Fruit fly (Drosophila melanogaster) whole organism, embryonic: Measurements from ENCODE around the gene CG45099.
A peak's percentile ranks its signal among the peaks of the same experiment; 100 is the strongest.

ENCODE experiments used
- Atf-2 ChIP-seq: fragments of 200-800 bp; sonication (Bioruptor generic); optimal IDR thresholded peaks from 2 replicates; lab custom pipeline; 2016; ENCODE audit warnings: missing biosample characterization, missing genetic modification characterization
- BEAF-32 ChIP-seq: fragments of 200-800 bp; sonication (Bioruptor generic); optimal IDR thresholded peaks from 3 replicates; lab custom pipeline; 2017; ENCODE audit warnings: missing biosample characterization, missing genetic modification characterization, mild to moderate bottlenecking, moderate library complexity, missing genetic modification reagents
- Bteb2 ChIP-seq: fragments of 200-800 bp; sonication (Bioruptor generic); optimal IDR thresholded peaks from 2 replicates; lab custom pipeline; 2016; ENCODE audit warnings: missing biosample characterization, missing genetic modification characterization
- CG10274 ChIP-seq: fragments of 200-800 bp; sonication (Bioruptor generic); optimal IDR thresholded peaks from 3 replicates; lab custom pipeline; 2017; ENCODE audit warnings: missing biosample characterization, mild to moderate bottlenecking, missing genetic modification characterization
- CG12104 ChIP-seq: fragments of 200-800 bp; sonication (Bioruptor generic); optimal IDR thresholded peaks from 3 replicates; lab custom pipeline; 2016; ENCODE audit warnings: missing biosample characterization, missing genetic modification characterization
- CG12744 ChIP-seq: fragments of 200-800 bp; sonication (Bioruptor generic); optimal IDR thresholded peaks from 2 replicates; lab custom pipeline; 2016; ENCODE audit warnings: missing biosample characterization, missing genetic modification characterization
- CG13424 ChIP-seq: fragments of 200-800 bp; sonication (Bioruptor generic); optimal IDR thresholded peaks from 2 replicates; lab custom pipeline; 2019; ENCODE audit warnings: missing biosample characterization, mild to moderate bottlenecking, missing genetic modification characterization, moderate library complexity
- CG14441 ChIP-seq: fragments of 200-800 bp; sonication (Bioruptor generic); IDR thresholded peaks from 2 replicates; pipeline ENCODE4 v1.3.6; 2022; ENCODE audit warnings: missing biosample characterization, missing genetic modification characterization
- CG14667 ChIP-seq: fragments of 200-800 bp; sonication (Bioruptor generic); IDR thresholded peaks from 2 replicates; pipeline ENCODE4 v1.3.6; 2022; ENCODE audit warnings: missing biosample characterization, missing genetic modification characterization
- CG15601 ChIP-seq: fragments of 200-800 bp; sonication (Bioruptor generic); optimal IDR thresholded peaks from 3 replicates; lab custom pipeline; 2019; ENCODE audit warnings: missing biosample characterization, mild to moderate bottlenecking, missing genetic modification characterization, moderate library complexity
- CG2712 ChIP-seq: fragments of 200-800 bp; optimal IDR thresholded peaks from 3 replicates; lab custom pipeline; 2019; ENCODE audit warnings: missing biosample characterization, mild to moderate bottlenecking, missing genetic modification characterization, moderate library complexity
- CG33557 ChIP-seq: fragments of 200-800 bp; sonication (Bioruptor generic); optimal IDR thresholded peaks from 2 replicates; lab custom pipeline; 2019; ENCODE audit warnings: missing biosample characterization, mild to moderate bottlenecking, missing genetic modification characterization, moderate library complexity
- CG3847 ChIP-seq: fragments of 200-800 bp; sonication (Bioruptor generic); IDR thresholded peaks from 2 replicates; pipeline ENCODE4 v1.3.6; 2022; ENCODE audit warnings: missing biosample characterization, missing genetic modification characterization
- CG5245 ChIP-seq: fragments of 200-800 bp; sonication (Bioruptor generic); optimal IDR thresholded peaks from 3 replicates; lab custom pipeline; 2016; ENCODE audit warnings: missing biosample characterization, missing genetic modification characterization
- CG8924 ChIP-seq: fragments of 200-800 bp; optimal IDR thresholded peaks from 3 replicates; lab custom pipeline; 2019; ENCODE audit warnings: missing biosample characterization, mild to moderate bottlenecking, missing genetic modification characterization, moderate library complexity
- CoRest ChIP-seq: fragments of 200-800 bp; sonication (Bioruptor generic); optimal IDR thresholded peaks from 3 replicates; lab custom pipeline; 2018; ENCODE audit warnings: missing biosample characterization, mild to moderate bottlenecking, missing genetic modification characterization, moderate library complexity
- CrebB ChIP-seq: fragments of 200-800 bp; sonication (Bioruptor generic); optimal IDR thresholded peaks from 3 replicates; lab custom pipeline; 2018; ENCODE audit warnings: missing biosample characterization, mild to moderate bottlenecking, missing genetic modification characterization
- D19A ChIP-seq: fragments of 200-800 bp; optimal IDR thresholded peaks from 3 replicates; lab custom pipeline; 2019; ENCODE audit warnings: missing biosample characterization, mild to moderate bottlenecking, missing genetic modification characterization, moderate library complexity
- Doc2 ChIP-seq: fragments of 200-800 bp; sonication (Bioruptor generic); IDR thresholded peaks from 2 replicates; pipeline ENCODE4 v1.3.6; 2022; ENCODE audit warnings: missing biosample characterization, missing genetic modification characterization
- H2.0 ChIP-seq: fragments of 200-800 bp; sonication (Bioruptor generic); IDR thresholded peaks from 2 replicates; pipeline ENCODE4 v1.3.6; 2022; ENCODE audit warnings: missing biosample characterization, missing genetic modification characterization
- HLHmδ ChIP-seq: fragments of 200-800 bp; sonication (Bioruptor generic); optimal IDR thresholded peaks from 2 replicates; lab custom pipeline; 2018; ENCODE audit warnings: missing biosample characterization, mild to moderate bottlenecking, missing genetic modification characterization, moderate library complexity
- Hey ChIP-seq: fragments of 200-800 bp; sonication (Bioruptor generic); optimal IDR thresholded peaks from 3 replicates; lab custom pipeline; 2018; ENCODE audit warnings: missing biosample characterization, mild to moderate bottlenecking, missing genetic modification characterization
- Hr3 ChIP-seq: fragments of 200-800 bp; sonication (Bioruptor generic); optimal IDR thresholded peaks from 3 replicates; lab custom pipeline; 2016; ENCODE audit warnings: missing biosample characterization, missing genetic modification characterization
- MTF-1 ChIP-seq: fragments of 200-800 bp; sonication (Bioruptor generic); optimal IDR thresholded peaks from 2 replicates; lab custom pipeline; 2018; ENCODE audit warnings: missing biosample characterization, mild to moderate bottlenecking, missing genetic modification characterization, borderline replicate concordance
- Mes4 ChIP-seq: fragments of 200-800 bp; sonication (Bioruptor generic); optimal IDR thresholded peaks from 2 replicates; lab custom pipeline; 2016; ENCODE audit warnings: missing biosample characterization, missing genetic modification characterization
- NC2β ChIP-seq: fragments of 200-800 bp; sonication (Bioruptor generic); optimal IDR thresholded peaks from 2 replicates; lab custom pipeline; 2016; ENCODE audit warnings: missing biosample characterization, missing genetic modification characterization
- Sox102F ChIP-seq: fragments of 200-800 bp; sonication (Bioruptor generic); optimal IDR thresholded peaks from 2 replicates; lab custom pipeline; 2018; ENCODE audit warnings: missing biosample characterization, mild to moderate bottlenecking, missing genetic modification characterization, moderate library complexity
- Taf1 ChIP-seq: fragments of 200-800 bp; sonication (Bioruptor generic); IDR thresholded peaks from 2 replicates; pipeline ENCODE4 v1.3.6; 2022; ENCODE audit warnings: missing biosample characterization, missing genetic modification characterization
- Usf ChIP-seq: fragments of 200-800 bp; sonication (Bioruptor generic); optimal IDR thresholded peaks from 2 replicates; lab custom pipeline; 2017; ENCODE audit warnings: missing genotype, missing biosample characterization, missing genetic modification characterization
- ac ChIP-seq: fragments of 200-800 bp; sonication (Bioruptor generic); optimal IDR thresholded peaks from 3 replicates; lab custom pipeline; 2017; ENCODE audit warnings: missing biosample characterization, mild to moderate bottlenecking, missing genetic modification characterization
- aop ChIP-seq: fragments of 200-800 bp; sonication (Bioruptor generic); IDR thresholded peaks from 2 replicates; pipeline ENCODE4 v1.3.6; 2022; ENCODE audit warnings: missing biosample characterization, missing genetic modification characterization
- az2 ChIP-seq: fragments of 200-800 bp; sonication (Bioruptor generic); optimal IDR thresholded peaks from 3 replicates; lab custom pipeline; 2016; ENCODE audit warnings: missing biosample characterization, missing genetic modification characterization
- bigmax ChIP-seq: fragments of 200-800 bp; sonication (Bioruptor generic); optimal IDR thresholded peaks from 2 replicates; lab custom pipeline; 2018; ENCODE audit warnings: missing biosample characterization, mild to moderate bottlenecking, missing genetic modification characterization
- btn ChIP-seq: fragments of 200-800 bp; sonication (Bioruptor generic); optimal IDR thresholded peaks from 2 replicates; lab custom pipeline; 2016; ENCODE audit warnings: missing biosample characterization, missing genetic modification characterization
- crp ChIP-seq, 2 experiments: fragments of 200-800 bp; sonication (Bioruptor generic); optimal IDR thresholded peaks; 2 replicates in 1 of 2; 3 replicates in 1 of 2; lab custom pipeline; 2017; ENCODE audit warnings: missing biosample characterization in 2 of 2, missing genetic modification characterization in 2 of 2, mild to moderate bottlenecking in 1 of 2, moderate library complexity in 1 of 2
- dimm ChIP-seq: fragments of 200-800 bp; sonication (Bioruptor generic); IDR thresholded peaks from 2 replicates; pipeline ENCODE4 v1.3.6; 2022; ENCODE audit warnings: missing biosample characterization, missing genetic modification characterization
- dmrt99B ChIP-seq: fragments of 200-800 bp; sonication (Bioruptor generic); optimal IDR thresholded peaks from 2 replicates; lab custom pipeline; 2018; ENCODE audit warnings: missing biosample characterization, mild to moderate bottlenecking, missing genetic modification characterization, moderate library complexity
- hbn ChIP-seq: fragments of 200-800 bp; sonication (Bioruptor generic); IDR thresholded peaks from 2 replicates; pipeline ENCODE4 v1.3.6; 2022; ENCODE audit warnings: missing biosample characterization, missing genetic modification characterization; ENCODE audit not compliant: partially characterized antibody
- ken ChIP-seq: fragments of 200-800 bp; sonication (Bioruptor generic); IDR thresholded peaks from 3 replicates; pipeline ENCODE4 v1.3.6; 2022; ENCODE audit warnings: missing biosample characterization, missing genetic modification characterization
- lbe ChIP-seq: fragments of 200-800 bp; sonication (Bioruptor generic); optimal IDR thresholded peaks from 2 replicates; lab custom pipeline; 2016; ENCODE audit warnings: missing biosample characterization, mild to moderate bottlenecking, missing genetic modification characterization
- lov ChIP-seq, 2 experiments: fragments of 200-800 bp in 1 of 2; fragments of >200 bp in 1 of 2; sonication (Bioruptor generic) in 1 of 2; IDR thresholded peaks in 1 of 2; optimal IDR thresholded peaks in 1 of 2; 2 replicates in 1 of 2; 3 replicates in 1 of 2; pipeline versions ENCODE4 v1.3.6 to Lab custom; 2017 to 2022; ENCODE audit warnings: missing biosample characterization in 1 of 2, missing genetic modification characterization in 1 of 2
- nmo ChIP-seq: fragments of 200-800 bp; sonication (Bioruptor generic); optimal IDR thresholded peaks from 2 replicates; lab custom pipeline; 2018; ENCODE audit warnings: missing biosample characterization, mild to moderate bottlenecking, missing genetic modification characterization, moderate library complexity
- psq ChIP-seq: fragments of 200-800 bp; sonication (Bioruptor generic); optimal IDR thresholded peaks from 2 replicates; lab custom pipeline; 2017; ENCODE audit warnings: missing biosample characterization, missing genetic modification characterization
- run ChIP-seq: fragments of 200-800 bp; sonication (Bioruptor generic); optimal IDR thresholded peaks from 3 replicates; lab custom pipeline; 2018; ENCODE audit warnings: missing biosample characterization, mild to moderate bottlenecking, missing genetic modification characterization
- salm ChIP-seq: fragments of 200-800 bp; sonication (Bioruptor generic); optimal IDR thresholded peaks from 2 replicates; lab custom pipeline; 2018; ENCODE audit warnings: missing biosample characterization, mild to moderate bottlenecking, missing genetic modification characterization
- so ChIP-seq: fragments of 200-800 bp; sonication (Bioruptor generic); IDR thresholded peaks from 3 replicates; pipeline ENCODE4 v1.3.6; 2022; ENCODE audit warnings: missing biosample characterization, missing genetic modification characterization
- tin ChIP-seq: fragments of 200-800 bp; sonication (Bioruptor generic); optimal IDR thresholded peaks from 3 replicates; lab custom pipeline; 2016; ENCODE audit warnings: missing biosample characterization, missing genetic modification characterization
- trem ChIP-seq: fragments of 200-800 bp; optimal IDR thresholded peaks from 3 replicates; lab custom pipeline; 2019; ENCODE audit warnings: missing biosample characterization, mild to moderate bottlenecking, missing genetic modification characterization, moderate library complexity
- unpg ChIP-seq: fragments of 200-800 bp; sonication (Bioruptor generic); optimal IDR thresholded peaks from 3 replicates; lab custom pipeline; 2018; ENCODE audit warnings: missing biosample characterization, mild to moderate bottlenecking, missing genetic modification characterization, moderate library complexity
- vnd ChIP-seq: fragments of 200-800 bp; sonication (Bioruptor generic); IDR thresholded peaks from 3 replicates; pipeline ENCODE4 v1.3.6; 2022; ENCODE audit warnings: missing biosample characterization, missing genetic modification characterization; ENCODE audit not compliant: partially characterized antibody

Gene CG45099

DNA sequence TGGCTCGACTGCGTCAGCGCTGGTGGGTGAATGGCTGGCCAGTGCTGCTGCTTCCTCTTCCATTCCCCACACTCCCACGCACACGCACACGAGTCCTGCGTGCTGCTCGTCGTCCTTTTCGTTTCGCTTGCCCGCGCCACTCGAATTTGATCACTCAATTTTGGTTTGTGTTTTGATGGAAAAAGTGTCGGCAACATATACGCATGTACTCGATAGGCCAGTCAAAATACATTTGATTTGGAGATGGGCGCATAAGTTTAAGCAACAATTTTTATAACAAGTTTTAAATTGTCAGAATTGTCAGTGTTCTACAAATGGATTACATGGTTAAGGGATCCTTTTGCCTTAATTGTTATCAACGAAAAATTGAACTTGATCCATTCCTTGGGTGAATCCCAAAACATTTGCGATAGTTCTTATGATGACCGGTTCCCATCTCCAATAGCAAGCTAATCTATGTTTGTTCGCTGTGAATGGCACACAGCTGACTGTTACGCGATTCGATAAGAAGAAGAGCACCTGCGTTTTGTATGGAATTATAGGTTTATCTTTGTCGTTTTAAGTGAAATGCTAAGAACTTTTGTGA is 11.0 kb downstream of the CG45099 start, which contains the start of the genes Mitofilin and mRpL35 (continued):
- TF ChIP-seq CoRest (tag; lab: Kevin White, UChicago) (peak; percentile 67), hbn (GFP tag; lab: Robert Waterston, UW) (peak; percentile 45), ac (GFP tag; lab: Kevin White, UChicago) (no peak), Usf (GFP tag; lab: Kevin White, UChicago) (no peak), H2.0 (peak; percentile 27; the same call in 1 of the 2 replicates), Taf1 (GFP tag; lab: Robert Waterston, UW) (no peak), CG14441 (GFP tag; lab: Robert Waterston, UW) (peak; percentile 22; the same call in 1 of the 2 replicates), HLHmδ (GFP tag; lab: Kevin White, UChicago) (no peak), Bteb2 (no peak), CG12104 (peak; percentile 11), Hr3 (GFP tag; lab: Kevin White, UChicago) (peak; percentile 9), salm (tag; lab: Kevin White, UChicago) (no peak), ken (GFP tag; lab: Robert Waterston, UW) (no peak), btn (GFP tag; lab: Kevin White, UChicago) (no peak), CG8924 (peak; percentile 36), so (no peak), az2 (peak; percentile 34), trem (tag; lab: Kevin White, UChicago) (peak; percentile 6), crp (GFP tag; optimal IDR thresholded peaks at IDR 0.05; lab: Kevin White, UChicago) (peak; percentile 47 to 93), CG10274 (GFP tag; lab: Kevin White, UChicago) (no peak), Hey (tag; lab: Kevin White, UChicago) (no peak), CG3847 (GFP tag; lab: Robert Waterston, UW) (no peak), CG12744 (GFP tag; lab: Kevin White, UChicago) (no peak), lbe (GFP tag; lab: Kevin White, UChicago) (no peak), CG2712 (tag; lab: Kevin White, UChicago) (peak; percentile 32), Mes4 (GFP tag; lab: Kevin White, UChicago) (no peak), psq (GFP tag; lab: Kevin White, UChicago) (no peak), NC2β (GFP tag; lab: Kevin White, UChicago) (peak; percentile 53), dmrt99B (tag; lab: Kevin White, UChicago) (no peak), CG13424 (tag; lab: Kevin White, UChicago) (peak; percentile 37), unpg (no peak), run (tag; lab: Kevin White, UChicago) (no peak), CG33557 (GFP tag; lab: Kevin White, UChicago) (no peak), MTF-1 (no peak), BEAF-32 (GFP tag; lab: Kevin White, UChicago) (peak; percentile 89), CG15601 (tag; lab: Kevin White, UChicago) (no peak), nmo (GFP tag; lab: Kevin White, UChicago) (peak; percentile 58), lov (optimal IDR thresholded peaks at IDR 0.05; lab: Kevin White, UChicago) (no peak), lov (GFP tag; IDR thresholded peaks at IDR 0.05; lab: Robert Waterston, UW) (no peak), Sox102F (no peak), vnd (GFP tag; lab: Robert Waterston, UW) (peak; percentile 63), Doc2 (GFP tag; lab: Robert Waterston, UW) (no peak), D19A (no peak), CG14667 (GFP tag; lab: Robert Waterston, UW) (no peak), CrebB (tag; lab: Kevin White, UChicago) (no peak), bigmax (no peak), tin (GFP tag; lab: Kevin White, UChicago) (peak; percentile 9), Atf-2 (GFP tag; lab: Kevin White, UChicago) (peak; percentile 50), dimm (no peak), CG5245 (GFP tag; lab: Kevin White, UChicago) (no peak), aop (GFP tag; lab: Robert Waterston, UW) (no peak)
